Fruit fly (Drosophila melanogaster) whole organism, embryonic: ENCODE measurements around the gene TTLL4A.
A peak's percentile ranks its signal among the peaks of the same experiment; 100 is the strongest.

Experiments used
- CG10267 ChIP-seq: fragments of 200-800 bp; sonication (Bioruptor generic); optimal IDR thresholded peaks from 2 replicates; lab custom pipeline; 2018; ENCODE audit warnings: missing biosample characterization, mild to moderate bottlenecking, missing genetic modification characterization, moderate library complexity
- CG10462 ChIP-seq: fragments of 200-800 bp; sonication (Bioruptor generic); optimal IDR thresholded peaks from 2 replicates; lab custom pipeline; 2016; ENCODE audit warnings: missing biosample characterization, missing genetic modification characterization
- CG11696 ChIP-seq: fragments of 200-800 bp; sonication (Bioruptor generic); IDR thresholded peaks from 2 replicates; pipeline ENCODE4 v1.3.6; 2022; ENCODE audit warnings: missing biosample characterization, missing genetic modification characterization
- CG12155 ChIP-seq: fragments of 200-800 bp; sonication (Bioruptor generic); optimal IDR thresholded peaks from 3 replicates; lab custom pipeline; 2016; ENCODE audit warnings: missing biosample characterization, missing genetic modification characterization
- CG12299 ChIP-seq: fragments of 200-800 bp; sonication (Bioruptor generic); optimal IDR thresholded peaks from 2 replicates; lab custom pipeline; 2018; ENCODE audit warnings: missing biosample characterization, mild to moderate bottlenecking, missing genetic modification characterization
- CG12391 ChIP-seq: fragments of 200-800 bp; sonication (Bioruptor generic); optimal IDR thresholded peaks from 3 replicates; lab custom pipeline; 2018; ENCODE audit warnings: missing biosample characterization, mild to moderate bottlenecking, missing genetic modification characterization, moderate library complexity
- CG13775 ChIP-seq: fragments of 200-800 bp; sonication (Bioruptor generic); optimal IDR thresholded peaks from 3 replicates; lab custom pipeline; 2017; ENCODE audit warnings: missing biosample characterization, mild to moderate bottlenecking, missing genetic modification characterization
- CG14710 ChIP-seq: fragments of 200-800 bp; sonication (Bioruptor generic); optimal IDR thresholded peaks from 3 replicates; lab custom pipeline; 2019; ENCODE audit warnings: missing biosample characterization, mild to moderate bottlenecking, missing genetic modification characterization, moderate library complexity
- CG15514 ChIP-seq: fragments of 200-800 bp; sonication (Bioruptor generic); optimal IDR thresholded peaks from 3 replicates; lab custom pipeline; 2017; ENCODE audit warnings: missing biosample characterization, missing genetic modification characterization, mild to moderate bottlenecking, moderate library complexity, missing genetic modification reagents
- CG17361 ChIP-seq: fragments of 200-800 bp; sonication (Bioruptor generic); IDR thresholded peaks from 3 replicates; pipeline ENCODE4 v1.3.6; 2022; ENCODE audit warnings: missing biosample characterization, missing genetic modification characterization
- CG18262 ChIP-seq: fragments of 200-800 bp; optimal IDR thresholded peaks from 3 replicates; lab custom pipeline; 2019; ENCODE audit warnings: missing biosample characterization, mild to moderate bottlenecking, missing genetic modification characterization, moderate library complexity
- CG2116 ChIP-seq: fragments of 200-800 bp; sonication (Bioruptor generic); optimal IDR thresholded peaks from 3 replicates; lab custom pipeline; 2018; ENCODE audit warnings: missing biosample characterization, mild to moderate bottlenecking, missing genetic modification characterization
- CG2129 ChIP-seq: fragments of 200-800 bp; sonication (Bioruptor generic); IDR thresholded peaks from 2 replicates; pipeline ENCODE4 v1.3.6; 2022; ENCODE audit warnings: missing biosample characterization, missing genetic modification characterization; ENCODE audit not compliant: partially characterized antibody
- CG2875 ChIP-seq: fragments of 200-800 bp; sonication (Bioruptor generic); optimal IDR thresholded peaks from 2 replicates; lab custom pipeline; 2017; ENCODE audit warnings: missing biosample characterization, mild to moderate bottlenecking, missing genetic modification characterization, missing genetic modification reagents
- CG30020 ChIP-seq: fragments of 200-800 bp; optimal IDR thresholded peaks from 2 replicates; lab custom pipeline; 2019; ENCODE audit warnings: missing biosample characterization, mild to moderate bottlenecking, missing genetic modification characterization, moderate library complexity
- CG32767 ChIP-seq: fragments of 200-800 bp; sonication (Bioruptor generic); IDR thresholded peaks from 2 replicates; pipeline ENCODE4 v1.3.6; 2022; ENCODE audit warnings: missing biosample characterization, missing genetic modification characterization
- CG3281 ChIP-seq: fragments of 200-800 bp; sonication (Bioruptor generic); optimal IDR thresholded peaks from 3 replicates; lab custom pipeline; 2017; ENCODE audit warnings: missing biosample characterization, mild to moderate bottlenecking, missing genetic modification characterization
- CG8281 ChIP-seq: fragments of 200-800 bp; sonication (Bioruptor generic); optimal IDR thresholded peaks from 2 replicates; lab custom pipeline; 2018; ENCODE audit warnings: missing biosample characterization, mild to moderate bottlenecking, missing genetic modification characterization, moderate library complexity
- CG9727 ChIP-seq: fragments of 200-800 bp; sonication (Bioruptor generic); optimal IDR thresholded peaks from 3 replicates; lab custom pipeline; 2017; ENCODE audit warnings: missing biosample characterization, mild to moderate bottlenecking, missing genetic modification characterization
- D19A ChIP-seq: fragments of 200-800 bp; optimal IDR thresholded peaks from 3 replicates; lab custom pipeline; 2019; ENCODE audit warnings: missing biosample characterization, mild to moderate bottlenecking, missing genetic modification characterization, moderate library complexity
- Dbx ChIP-seq: fragments of 200-800 bp; sonication (Bioruptor generic); IDR thresholded peaks from 3 replicates; pipeline ENCODE4 v1.3.6; 2022; ENCODE audit warnings: missing biosample characterization, missing genetic modification characterization
- Ets65A ChIP-seq: fragments of 200-800 bp; sonication (Bioruptor generic); peaks from one replicate; lab custom pipeline; 2016; ENCODE audit warnings: missing biosample characterization, missing genetic modification characterization
- Hmr ChIP-seq: fragments of 200-800 bp; sonication (Bioruptor generic); optimal IDR thresholded peaks from 3 replicates; lab custom pipeline; 2017; ENCODE audit warnings: mild to moderate bottlenecking, missing biosample characterization, missing genetic modification reagents, missing genetic modification characterization
- MBD-R2 ChIP-seq: fragments of 200-800 bp; sonication (Bioruptor generic); IDR thresholded peaks from 2 replicates; pipeline ENCODE4 v1.3.6; 2022; ENCODE audit warnings: missing biosample characterization, missing genetic modification characterization
- MESR4 ChIP-seq: fragments of 200-800 bp; sonication (Bioruptor generic); optimal IDR thresholded peaks from 2 replicates; lab custom pipeline; 2018; ENCODE audit warnings: missing biosample characterization, mild to moderate bottlenecking, missing genetic modification characterization, moderate library complexity
- Meics ChIP-seq: fragments of 200-800 bp; sonication (Bioruptor generic); optimal IDR thresholded peaks from 2 replicates; lab custom pipeline; 2017; ENCODE audit warnings: missing biosample characterization, mild to moderate bottlenecking, missing genetic modification characterization
- Myb ChIP-seq: fragments of 200-800 bp; sonication (Bioruptor generic); optimal IDR thresholded peaks from 2 replicates; lab custom pipeline; 2016; ENCODE audit warnings: missing biosample characterization, missing genetic modification characterization
- Nf-YA ChIP-seq: fragments of 200-800 bp; sonication (Bioruptor generic); IDR thresholded peaks from 2 replicates; pipeline ENCODE4 v1.3.6; 2022; ENCODE audit warnings: missing biosample characterization, missing genetic modification characterization
- Pdp1 ChIP-seq, 2 experiments: fragments of 200-800 bp; sonication (Bioruptor generic); optimal IDR thresholded peaks; 3 replicates each; lab custom pipeline; 2016; ENCODE audit warnings: missing biosample characterization in 2 of 2, missing genetic modification characterization in 2 of 2, mild to moderate bottlenecking in 1 of 2, moderate library complexity in 1 of 2
- Ptx1 ChIP-seq: fragments of 200-800 bp; sonication (Bioruptor generic); IDR thresholded peaks from 2 replicates; pipeline ENCODE4 v1.3.6; 2022; ENCODE audit warnings: missing biosample characterization, missing genetic modification characterization
- Scr ChIP-seq: fragments of 200-800 bp; sonication (Bioruptor generic); IDR thresholded peaks from 2 replicates; pipeline ENCODE4 v1.3.6; 2022; ENCODE audit warnings: missing biosample characterization, missing genetic modification characterization; ENCODE audit not compliant: partially characterized antibody
- YL-1 ChIP-seq: fragments of 200-800 bp; sonication (Bioruptor generic); optimal IDR thresholded peaks from 3 replicates; lab custom pipeline; 2017; ENCODE audit warnings: missing biosample characterization, mild to moderate bottlenecking, missing genetic modification characterization
- ara ChIP-seq: fragments of 200-800 bp; sonication (Bioruptor generic); IDR thresholded peaks from 2 replicates; pipeline ENCODE4 v1.3.6; 2022; ENCODE audit warnings: missing biosample characterization, missing genetic modification characterization
- fd3F ChIP-seq: fragments of 200-800 bp; sonication (Bioruptor generic); optimal IDR thresholded peaks from 2 replicates; lab custom pipeline; 2018; ENCODE audit warnings: missing biosample characterization, mild to moderate bottlenecking, missing genetic modification characterization, moderate library complexity
- ftz-f1 ChIP-seq: fragments of 200-800 bp; sonication (Bioruptor generic); optimal IDR thresholded peaks from 2 replicates; lab custom pipeline; 2016; ENCODE audit warnings: missing biosample characterization, missing genetic modification characterization
- gfzf ChIP-seq: fragments of 200-800 bp; sonication (Bioruptor generic); optimal IDR thresholded peaks from 2 replicates; lab custom pipeline; 2016; ENCODE audit warnings: missing biosample characterization, mild to moderate bottlenecking, missing genetic modification characterization, moderate library complexity
- lola ChIP-seq, 3 experiments: fragments of >200 bp in 2 of 3; fragments of 200-800 bp in 1 of 3; sonication (Bioruptor generic) in 1 of 3; optimal IDR thresholded peaks; 2 replicates each; lab custom pipeline; 2017 to 2019; ENCODE audit warnings: missing biosample characterization in 3 of 3, missing genetic modification characterization in 3 of 3, mild to moderate bottlenecking in 1 of 3, moderate library complexity in 1 of 3
- nmo ChIP-seq: fragments of 200-800 bp; sonication (Bioruptor generic); optimal IDR thresholded peaks from 2 replicates; lab custom pipeline; 2018; ENCODE audit warnings: missing biosample characterization, mild to moderate bottlenecking, missing genetic modification characterization, moderate library complexity
- onecut ChIP-seq: fragments of 200-800 bp; sonication (Bioruptor generic); IDR thresholded peaks from 2 replicates; pipeline ENCODE4 v1.3.6; 2022; ENCODE audit warnings: missing biosample characterization, missing genetic modification characterization
- phol ChIP-seq: fragments of 200-800 bp; sonication (Bioruptor generic); optimal IDR thresholded peaks from 3 replicates; lab custom pipeline; 2018; ENCODE audit warnings: missing biosample characterization, mild to moderate bottlenecking, missing genetic modification characterization, moderate library complexity
- rib ChIP-seq: fragments of 200-800 bp; sonication (Bioruptor generic); IDR thresholded peaks from 2 replicates; pipeline ENCODE4 v1.3.6; 2022; ENCODE audit warnings: missing biosample characterization, missing genetic modification characterization
- row ChIP-seq: fragments of 200-800 bp; sonication (Bioruptor generic); IDR thresholded peaks from 3 replicates; pipeline ENCODE4 v1.3.6; 2022; ENCODE audit warnings: missing biosample characterization, missing genetic modification characterization
- sens ChIP-seq: fragments of 200-800 bp; sonication (Bioruptor generic); peaks from one replicate; lab custom pipeline; 2016; ENCODE audit warnings: missing biosample characterization, missing genetic modification characterization
- seq ChIP-seq: fragments of 200-800 bp; sonication (Bioruptor generic); IDR thresholded peaks from 2 replicates; pipeline ENCODE4 v1.3.6; 2022; ENCODE audit warnings: missing biosample characterization, missing genetic modification characterization
- stwl ChIP-seq: fragments of 200-800 bp; sonication (Bioruptor generic); optimal IDR thresholded peaks from 3 replicates; lab custom pipeline; 2018; ENCODE audit warnings: missing biosample characterization, mild to moderate bottlenecking, missing genetic modification characterization, moderate library complexity
- tio ChIP-seq: fragments of 200-800 bp; sonication (Bioruptor generic); optimal IDR thresholded peaks from 2 replicates; lab custom pipeline; 2017; ENCODE audit warnings: missing biosample characterization, missing genetic modification characterization, inconsistent platforms
- unc-4 ChIP-seq: fragments of 200-800 bp; sonication (Bioruptor generic); IDR thresholded peaks from 2 replicates; pipeline ENCODE4 v1.3.6; 2022; ENCODE audit warnings: missing biosample characterization, missing genetic modification characterization; ENCODE audit not compliant: partially characterized antibody
- zfh2 ChIP-seq: fragments of 200-800 bp; sonication (Bioruptor generic); optimal IDR thresholded peaks from 2 replicates; lab custom pipeline; 2016; ENCODE audit warnings: missing biosample characterization, missing genetic modification characterization

Gene TTLL4A

DNA sequence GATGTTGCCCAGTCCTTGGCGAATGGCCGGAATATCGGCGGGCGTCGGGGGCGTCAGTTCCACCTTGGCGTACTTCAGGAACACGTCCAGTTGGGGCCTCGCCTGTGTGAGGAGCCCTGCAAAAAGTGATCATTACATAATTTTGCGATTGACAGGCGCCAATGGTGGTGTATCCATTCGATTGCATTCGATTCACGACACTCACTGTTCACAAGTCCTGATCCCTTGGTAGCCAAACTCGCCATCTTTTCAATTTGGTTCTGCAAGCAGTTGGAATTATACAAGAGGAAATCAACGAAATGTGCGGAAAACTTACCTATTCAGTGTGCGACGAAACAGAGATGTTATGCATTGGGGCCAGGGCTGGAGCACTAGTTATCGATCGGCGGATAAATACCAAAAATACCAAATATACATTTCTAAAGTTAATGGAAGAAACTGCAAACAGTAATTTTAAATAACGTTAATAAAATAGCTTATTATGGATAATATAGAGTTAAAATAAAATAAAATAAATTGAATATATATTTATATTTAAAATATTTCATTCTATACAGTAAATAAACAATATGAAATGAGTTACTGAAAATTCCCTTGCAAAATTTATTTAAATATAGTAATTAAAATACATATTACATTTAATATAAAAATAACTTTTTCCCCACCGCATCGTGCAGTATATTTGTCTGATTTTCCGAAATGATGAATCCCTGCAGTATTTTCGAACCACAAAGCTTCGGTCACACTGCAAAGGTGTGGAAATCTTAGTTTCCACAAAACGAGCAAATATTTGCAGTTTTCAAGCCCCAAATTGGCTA is 12.9 kb upstream of the TTLL4A start, which contains the start of the genes ATPsynG and SCAR (continued):
- TF ChIP-seq CG14710 (tag; lab: Kevin White, UChicago) (peak; percentile 47), CG30020 (tag; lab: Kevin White, UChicago) (peak; percentile 58), seq (no peak), CG8281 (no peak), Ets65A (peak; percentile 29), CG2116 (GFP tag; lab: Kevin White, UChicago) (peak; percentile 48), CG9727 (GFP tag; lab: Kevin White, UChicago) (no peak), CG13775 (GFP tag; lab: Kevin White, UChicago) (peak; percentile 21), tio (GFP tag; lab: Kevin White, UChicago) (no peak), row (peak; percentile 51; the same call in 1 of the 3 replicates), CG10462 (no peak), Scr (GFP tag; lab: Robert Waterston, UW) (peak; percentile 32; the same call in 1 of the 2 replicates), CG2875 (GFP tag; lab: Kevin White, UChicago) (no peak), fd3F (GFP tag; lab: Kevin White, UChicago) (no peak), CG15514 (GFP tag; lab: Kevin White, UChicago) (peak; percentile 1), ftz-f1 (peak; percentile 31), CG17361 (GFP tag; lab: Robert Waterston, UW) (peak; percentile 49; the same call in 2 of the 3 replicates), gfzf (peak; percentile 58), Dbx (GFP tag; lab: Robert Waterston, UW) (peak; percentile 34; the same call in 1 of the 3 replicates), CG18262 (peak; percentile 11), rib (no peak), lola (GFP tag; optimal IDR thresholded peaks at IDR 0.05; lab: Kevin White, UChicago) (peak in 1 of 3 experiments; percentile 4), CG32767 (GFP tag; lab: Robert Waterston, UW) (no peak), phol (tag; lab: Kevin White, UChicago) (peak; percentile 31), unc-4 (no peak), sens (GFP tag; lab: Kevin White, UChicago) (no peak), D19A (tag; lab: Kevin White, UChicago) (no peak), CG12391 (peak; percentile 44), CG3281 (peak; percentile 98), stwl (tag; lab: Kevin White, UChicago) (peak; percentile 41), Meics (GFP tag; lab: Kevin White, UChicago) (peak; percentile 13), Ptx1 (GFP tag; lab: Robert Waterston, UW) (no peak), CG2129 (GFP tag; lab: Robert Waterston, UW) (no peak), CG11696 (no peak), zfh2 (GFP tag; lab: Kevin White, UChicago) (no peak), Pdp1 (GFP tag; optimal IDR thresholded peaks at IDR 0.05; lab: Kevin White, UChicago) (peak in 1 of 2 experiments; percentile 98), Myb (GFP tag; lab: Kevin White, UChicago) (peak; percentile 11), Hmr (GFP tag; lab: Kevin White, UChicago) (no peak), CG12299 (tag; lab: Kevin White, UChicago) (no peak), CG10267 (tag; lab: Kevin White, UChicago) (no peak), MESR4 (peak; percentile 94), Nf-YA (no peak), CG12155 (no peak), MBD-R2 (GFP tag; lab: Robert Waterston, UW) (peak; percentile 46), onecut (GFP tag; lab: Robert Waterston, UW) (peak; percentile 95), YL-1 (peak; percentile 79), nmo (GFP tag; lab: Kevin White, UChicago) (peak; percentile 32), ara (GFP tag; lab: Robert Waterston, UW) (no peak)
